Worm (Caenorhabditis elegans): ENCODE results near the gene popl-7.

popl-7 gene

ce11 chrIV:13415739-13416271 is 45.3 kb downstream of the popl-7 start, which contains the start of the genes pik-1 and aptf-2 (continued):
- TF ChIP-seq nhr-47 (tag; optimal IDR thresholded peaks at IDR 0.05), result no peak
- TF ChIP-seq hlh-17 (GFP tag; optimal IDR thresholded peaks at IDR 0.05; ENCODE audit: borderline replicate concordance), result no peak
- TF ChIP-seq egl-27 (tag; optimal IDR thresholded peaks at IDR 0.05), result no peak
- peak in 1 of 3 experiments; percentile 31 for TF ChIP-seq dpl-1 (GFP tag; optimal IDR thresholded peaks at IDR 0.05)
- no peak for TF ChIP-seq nhr-76 (tag; optimal IDR thresholded peaks at IDR 0.05)
- no peak for TF ChIP-seq ceh-88 (GFP tag; IDR thresholded peaks at IDR 0.05)
- no peak for TF ChIP-seq swsn-7 (tag; optimal IDR thresholded peaks at IDR 0.05)
- no peak for TF ChIP-seq C34B4.2 (tag; optimal IDR thresholded peaks at IDR 0.05)
- TF ChIP-seq lsy-2 (tag; optimal IDR thresholded peaks at IDR 0.05), result peak in 1 of 2 experiments; percentile 26

Measured in whole organism, L1 larva.